Fruit fly (Drosophila melanogaster) whole organism: ENCODE data around the gene CG15545.

Source experiments
- CG8478 ChIP-seq: fragments of >200 bp; optimal IDR thresholded peaks from 2 replicates; lab custom pipeline; 2018; ENCODE audit warnings: inconsistent platforms
- Dll ChIP-seq: fragments of >200 bp; optimal IDR thresholded peaks from 2 replicates; lab custom pipeline; 2017
- pan ChIP-seq: fragments of >200 bp; optimal IDR thresholded peaks from 2 replicates; lab custom pipeline; 2017
- psq ChIP-seq: fragments of >200 bp; optimal IDR thresholded peaks from 2 replicates; lab custom pipeline; 2017
- usp ChIP-seq: fragments of >200 bp; optimal IDR thresholded peaks from 2 replicates; lab custom pipeline; 2017; ENCODE audit warnings: missing biosample characterization, missing genetic modification characterization, mixed read lengths

dm6 chr3R:30840741-30841140 is 31.4 kb downstream of the CG15545 start:
- TF ChIP-seq psq (lab: Kevin White, UChicago) (no peak), usp (no peak), CG8478 (lab: Kevin White, UChicago) (no peak), Dll (lab: Kevin White, UChicago) (no peak), pan (lab: Kevin White, UChicago) (no peak)
